Worm (Caenorhabditis elegans) whole organism, dauer: ENCODE measurements around the gene Y41C4A.12.

Experiments used
- unc-62 ChIP-seq: sonication (generic microtip); optimal IDR thresholded peaks from 2 replicates; lab custom pipeline; 2017; ENCODE audit warnings: missing biosample characterization, missing genetic modification reagents, missing genetic modification characterization

Y41C4A.12 gene

DNA sequence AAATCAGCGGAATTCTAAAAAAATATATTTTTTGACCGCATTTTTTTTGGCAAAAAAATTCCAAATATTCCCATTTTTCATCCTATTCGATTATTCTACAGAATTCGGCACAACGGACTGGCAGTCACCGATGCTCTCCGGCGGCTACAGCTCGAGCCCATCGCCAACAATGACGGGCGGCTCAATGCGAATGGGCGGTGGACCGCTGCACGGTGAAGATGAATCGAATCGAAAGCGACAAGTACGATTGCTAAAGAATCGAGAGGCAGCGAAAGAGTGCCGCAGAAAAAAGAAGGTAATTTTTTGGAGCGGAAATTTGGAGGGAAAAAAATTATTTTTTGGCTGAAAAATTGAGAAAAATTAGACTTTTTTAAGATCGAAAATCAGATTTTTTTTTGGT, 34.1 kb downstream of the Y41C4A.12 start:
- TF ChIP-seq unc-62 (GFP tag; lab: Kevin White, UChicago), result no peak

DNA sequence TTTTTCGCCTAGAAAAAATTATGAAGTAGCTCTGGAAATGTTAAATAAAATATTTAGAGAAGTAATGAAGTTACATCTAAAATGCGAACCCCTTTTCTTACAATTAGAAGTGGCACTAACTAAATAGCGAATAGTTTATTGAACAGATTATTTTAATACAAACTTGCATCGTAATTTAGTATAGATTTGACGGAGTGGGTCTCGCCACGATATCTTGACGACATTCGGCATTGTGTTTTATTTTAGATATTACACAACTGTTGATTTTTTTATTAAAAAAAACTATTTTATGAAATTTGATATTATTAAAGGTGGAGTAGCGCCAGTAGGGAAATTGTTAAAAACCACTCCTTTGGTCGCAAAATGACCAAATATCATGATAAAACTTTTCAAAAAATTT, 36.6 kb downstream of the Y41C4A.12 start:
- no peak for TF ChIP-seq unc-62 (GFP tag; lab: Kevin White, UChicago)

DNA sequence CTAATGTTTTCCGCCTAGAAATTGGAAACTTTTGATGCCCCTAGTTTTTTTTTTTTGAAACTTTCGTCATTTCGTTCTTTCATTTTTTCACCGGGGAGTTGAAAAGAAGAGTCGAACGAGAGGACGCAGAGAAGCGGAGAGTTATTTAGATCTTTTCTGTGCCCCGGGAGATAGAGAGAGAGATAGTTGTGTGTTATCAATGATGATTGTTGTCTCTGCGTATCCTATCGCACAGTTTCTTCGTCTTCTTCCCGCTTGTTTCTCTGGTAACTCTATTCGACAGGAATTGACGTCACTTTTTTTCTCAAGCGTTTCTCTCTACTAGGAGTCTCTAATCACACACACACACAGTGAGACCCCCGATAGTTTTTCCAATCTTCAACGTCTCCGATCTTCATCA, 37.2 kb downstream of the Y41C4A.12 start:
- TF ChIP-seq unc-62 (GFP tag; lab: Kevin White, UChicago), result no peak

DNA sequence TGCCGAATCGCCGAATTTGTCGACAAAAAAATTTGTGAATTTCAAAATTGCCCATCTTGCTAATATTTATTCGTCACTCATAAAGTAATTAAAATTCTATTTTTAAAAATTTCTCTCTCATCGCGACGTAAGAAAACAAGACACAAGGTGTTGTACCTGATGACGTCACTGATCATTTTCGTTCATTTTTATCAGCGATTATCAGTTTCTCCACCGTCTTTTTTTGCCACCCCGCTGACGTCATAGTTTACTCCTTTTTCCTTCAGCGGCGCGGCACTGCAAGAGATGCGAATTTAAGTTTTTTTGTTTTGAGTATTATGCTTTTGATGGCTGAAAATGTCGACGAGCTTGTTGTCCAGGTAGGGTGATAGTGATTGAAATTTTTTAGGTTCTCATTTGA, 41.7 kb downstream of the Y41C4A.12 start:
- no peak for TF ChIP-seq unc-62 (GFP tag; lab: Kevin White, UChicago)

DNA sequence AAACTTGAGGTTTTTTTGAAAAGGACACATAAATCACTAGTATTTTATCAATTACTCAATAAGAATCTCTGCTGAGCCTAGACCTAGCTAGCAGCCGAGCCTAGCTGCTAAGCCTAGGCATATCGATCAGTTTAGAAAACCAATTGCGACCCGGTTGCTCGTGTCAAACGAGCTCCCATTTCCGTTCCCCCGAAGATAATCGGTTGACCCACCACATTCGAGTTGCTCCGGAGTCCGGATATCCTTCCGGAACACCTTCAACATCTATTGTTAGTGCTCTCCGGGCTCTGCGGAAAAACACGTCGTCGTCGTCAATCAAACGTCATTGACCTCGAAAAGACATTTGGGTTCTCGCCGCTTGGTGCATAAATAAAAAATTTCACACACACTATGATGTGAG, 42.7 kb downstream of the Y41C4A.12 start:
- TF ChIP-seq unc-62 (GFP tag; lab: Kevin White, UChicago), result no peak

DNA sequence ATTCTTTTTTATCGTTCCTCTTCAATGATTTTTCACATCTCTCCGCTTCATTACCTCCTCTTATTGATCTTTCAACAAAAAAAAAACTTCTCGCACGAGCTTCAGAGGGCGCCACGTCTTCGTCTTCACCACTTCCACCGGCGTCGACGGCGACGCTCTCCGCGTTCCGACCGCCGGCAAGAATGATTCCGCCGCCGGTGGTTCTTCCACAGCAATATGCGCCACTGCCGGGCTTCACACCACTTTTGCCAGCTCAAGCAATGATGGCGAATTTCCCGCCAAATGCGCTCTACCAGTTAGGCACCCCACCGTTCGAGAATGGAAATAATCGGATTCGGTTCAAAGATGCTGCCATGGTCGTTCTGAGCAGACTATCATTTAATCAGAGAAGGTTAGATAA, 43.5 kb downstream of the Y41C4A.12 start:
- TF ChIP-seq unc-62 (GFP tag; lab: Kevin White, UChicago), result no peak

DNA sequence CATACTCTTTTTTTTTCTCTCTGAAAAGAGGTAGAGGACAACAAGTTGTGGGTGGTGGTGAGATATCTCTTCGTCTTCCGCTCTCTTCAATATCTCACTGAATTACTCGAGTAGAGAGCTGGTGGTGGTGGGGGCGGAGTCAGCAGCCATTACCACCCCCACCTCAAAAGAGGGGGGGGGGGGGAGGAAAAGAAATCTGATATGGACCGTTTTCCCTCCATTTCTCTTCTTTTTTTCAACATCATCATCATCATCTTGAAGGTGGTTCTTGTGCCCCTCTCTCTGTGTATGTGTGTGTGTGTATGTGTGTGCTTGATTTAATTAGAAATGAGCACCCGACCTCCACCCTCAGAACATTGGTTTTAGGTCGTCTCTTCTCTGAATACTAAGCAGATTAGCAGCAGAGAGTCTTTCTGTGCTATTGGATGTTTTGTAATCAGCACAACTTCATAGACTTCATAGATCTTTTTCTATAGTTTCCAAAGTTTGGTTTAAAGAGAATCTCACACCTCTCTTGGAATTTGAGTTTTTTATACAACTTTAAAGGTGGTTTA, 45.0 kb downstream of the Y41C4A.12 start:
- TF ChIP-seq unc-62 (GFP tag; lab: Kevin White, UChicago), result no peak

DNA sequence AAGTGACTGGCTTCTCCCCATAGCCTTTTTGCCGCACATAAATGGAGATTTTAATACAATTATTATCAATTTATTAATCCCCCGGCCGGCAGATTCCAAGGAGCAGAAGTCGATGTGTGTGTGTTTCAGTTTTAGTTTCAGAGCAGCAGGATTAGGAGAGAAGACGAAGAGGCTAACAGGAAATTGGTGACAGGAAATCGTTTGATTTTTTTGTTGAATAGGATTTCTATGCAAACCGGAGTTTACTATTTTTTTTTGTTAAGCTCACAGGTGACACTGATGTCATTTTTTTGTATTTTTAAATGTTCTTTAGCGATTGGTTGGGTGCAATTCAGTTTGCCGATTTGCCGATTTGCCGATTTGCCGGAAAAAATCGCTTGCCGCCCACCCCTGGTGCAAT, 46.0 kb downstream of the Y41C4A.12 start:
- no peak for TF ChIP-seq unc-62 (GFP tag; lab: Kevin White, UChicago)
